Worm (Caenorhabditis elegans): ENCODE results near the gene W01C9.2.

Gene W01C9.2

ce11 chrII:8561227-8561626 is 25.1 kb downstream of the W01C9.2 start, which contains the start of gene iff-2 (continued):
- TF ChIP-seq ceh-32 (tag; optimal IDR thresholded peaks at IDR 0.05; ENCODE audit: poor library complexity): peak; percentile 68
- TF ChIP-seq duxl-1 (tag; optimal IDR thresholded peaks at IDR 0.05; ENCODE audit: poor library complexity): peak; percentile 97
- peak; percentile 99 for TF ChIP-seq hmg-1.1 (GFP tag; IDR thresholded peaks at IDR 0.05)

- TF ChIP-seq dve-1 (tag; optimal IDR thresholded peaks at IDR 0.05; ENCODE audit: insufficient read depth): no peak
- TF ChIP-seq F26F4.8 (GFP tag; conservative IDR thresholded peaks at IDR 0.05): no peak
- TF ChIP-seq ceh-62 (tag; optimal IDR thresholded peaks at IDR 0.05): no peak
- no peak for TF ChIP-seq Y5F2A.4 (GFP tag; optimal IDR thresholded peaks at IDR 0.05)
- no peak for TF ChIP-seq lim-7 (GFP tag; IDR thresholded peaks at IDR 0.05)
- TF ChIP-seq daf-16 (GFP tag; optimal IDR thresholded peaks at IDR 0.05): no peak
- TF ChIP-seq daf-16 (tag; optimal IDR thresholded peaks at IDR 0.05): no peak
- TF ChIP-seq nhr-41 (GFP tag; IDR thresholded peaks at IDR 0.05): no peak
- TF ChIP-seq gei-8 (GFP tag; optimal IDR thresholded peaks at IDR 0.05): no peak
- TF ChIP-seq mxl-3 (GFP tag; optimal IDR thresholded peaks at IDR 0.05): no peak
- no peak for TF ChIP-seq fkh-10 (GFP tag; optimal IDR thresholded peaks at IDR 0.05)
- no peak for TF ChIP-seq ZK546.5 (tag; optimal IDR thresholded peaks at IDR 0.05)
- no peak for TF ChIP-seq F49E8.2 (tag; optimal IDR thresholded peaks at IDR 0.05; ENCODE audit: borderline replicate concordance)
- TF ChIP-seq mxl-2 (GFP tag; conservative IDR thresholded peaks at IDR 0.05): no peak
- TF ChIP-seq zfp-3 (GFP tag; conservative IDR thresholded peaks at IDR 0.05): no peak
- no peak for TF ChIP-seq dmd-9 (GFP tag; IDR thresholded peaks at IDR 0.05)
- TF ChIP-seq duxl-1 (tag; optimal IDR thresholded peaks at IDR 0.05; ENCODE audit: poor library complexity): no peak
Observed at ce11 chrII:8562002-8562401, 25.8 kb downstream of the W01C9.2 start, which contains the start of gene F54C9.14. Gene F54C9.14 (plus strand): TSS chrII:8562302.

ce11 chrII:8566039-8566438 is 29.9 kb downstream of the W01C9.2 start, which contains the start of gene stc-1:
Gene stc-1 (minus strand): TSS chrII:8566139.
- TF ChIP-seq nhr-6 (tag; optimal IDR thresholded peaks at IDR 0.05) (peak; percentile 53), Y75B8A.6 (GFP tag; IDR thresholded peaks at IDR 0.05) (no peak), gei-8 (GFP tag; optimal IDR thresholded peaks at IDR 0.05) (no peak), snpc-1.2 (GFP tag; IDR thresholded peaks at IDR 0.05) (no peak), ztf-11 (tag; optimal IDR thresholded peaks at IDR 0.05) (no peak), nhr-25 (tag; optimal IDR thresholded peaks at IDR 0.05; ENCODE audit: borderline replicate concordance, insufficient read depth) (no peak), F37D6.2 (tag; optimal IDR thresholded peaks at IDR 0.05) (no peak), nhr-111 (GFP tag; optimal IDR thresholded peaks at IDR 0.05) (no peak), dmd-8 (GFP tag; IDR thresholded peaks at IDR 0.05) (no peak), nhr-76 (tag; optimal IDR thresholded peaks at IDR 0.05) (no peak), nhr-77 (tag; optimal IDR thresholded peaks at IDR 0.05) (no peak), attf-4 (tag; optimal IDR thresholded peaks at IDR 0.05) (no peak), duxl-1 (tag; optimal IDR thresholded peaks at IDR 0.05; ENCODE audit: poor library complexity) (no peak), set-16 (GFP tag; IDR thresholded peaks at IDR 0.05) (no peak), rbr-2 (tag; optimal IDR thresholded peaks at IDR 0.05) (no peak), ceh-62 (tag; optimal IDR thresholded peaks at IDR 0.05) (no peak), tag-97 (GFP tag; IDR thresholded peaks at IDR 0.05) (no peak), nhr-102 (tag; optimal IDR thresholded peaks at IDR 0.05) (no peak), ama-1 (optimal IDR thresholded peaks at IDR 0.05) (no peak), daf-8 (GFP tag; IDR thresholded peaks at IDR 0.05) (no peak), D1046.2 (GFP tag; IDR thresholded peaks at IDR 0.05) (no peak), ztf-7 (tag; optimal IDR thresholded peaks at IDR 0.05) (no peak), lir-3 (tag; optimal IDR thresholded peaks at IDR 0.05) (no peak), T20F7.1 (GFP tag; optimal IDR thresholded peaks at IDR 0.05) (no peak), arid-1 (GFP tag; conservative IDR thresholded peaks at IDR 0.05) (0 out of 2 replicates have a peak, but pooled peaks have one; percentile 22), dmd-6 (GFP tag; IDR thresholded peaks at IDR 0.05) (no peak), ceh-20 (GFP tag; IDR thresholded peaks at IDR 0.05) (no peak), nhr-41 (GFP tag; IDR thresholded peaks at IDR 0.05) (no peak), ces-1 (GFP tag; optimal IDR thresholded peaks at IDR 0.05) (no peak), ceh-32 (tag; optimal IDR thresholded peaks at IDR 0.05; ENCODE audit: poor library complexity) (no peak), lin-29 (GFP tag; IDR thresholded peaks at IDR 0.05) (no peak), ZK337.2 (GFP tag; IDR thresholded peaks at IDR 0.05) (no peak), madf-9 (GFP tag; conservative IDR thresholded peaks at IDR 0.05) (no peak), aly-2 (tag; optimal IDR thresholded peaks at IDR 0.05) (no peak)
